Worm (Caenorhabditis elegans) whole organism, young adult: Measurements from ENCODE around the gene aagr-4.

Experiments
- C06A6.2 ChIP-seq: fragments of 200-800 bp; sonication (Bioruptor generic); conservative IDR thresholded peaks from 2 replicates; pipeline ENCODE4 v1.3.6; 2022; ENCODE audit warnings: missing genetic modification characterization, missing compliant biosample characterization
- C17E4.6 ChIP-seq: fragments of 200-800 bp; sonication (Bioruptor generic); IDR thresholded peaks from 2 replicates; pipeline ENCODE4 v1.3.6; 2022; ENCODE audit warnings: missing genetic modification reagents, missing genetic modification characterization, missing compliant biosample characterization
- D2030.7 ChIP-seq: fragments of 200-800 bp; sonication (Bioruptor generic); IDR thresholded peaks from 2 replicates; pipeline ENCODE4 v1.3.6; 2022; ENCODE audit warnings: missing genetic modification reagents, missing genetic modification characterization, missing compliant biosample characterization
- F23B12.7 ChIP-seq: sonication (generic microtip); optimal IDR thresholded peaks from 2 replicates; lab custom pipeline; 2017; ENCODE audit warnings: missing genetic modification characterization, mild to moderate bottlenecking, missing compliant biosample characterization, antibody characterized with exemption, moderate library complexity; ENCODE audit not compliant: insufficient read depth
- F33H1.4 ChIP-seq: fragments of 200-800 bp; sonication (Bioruptor generic); IDR thresholded peaks from 2 replicates; pipeline ENCODE4 v1.3.6; 2022; ENCODE audit warnings: missing genetic modification reagents, missing genetic modification characterization, missing compliant biosample characterization
- F37B4.10 ChIP-seq: fragments of 200-800 bp; sonication (Bioruptor generic); IDR thresholded peaks from 2 replicates; pipeline ENCODE4 v1.3.6; 2022; ENCODE audit warnings: missing genetic modification characterization, missing compliant biosample characterization
- F52B5.7 ChIP-seq: sonication (generic microtip); optimal IDR thresholded peaks from 2 replicates; lab custom pipeline; 2016; ENCODE audit warnings: mild to moderate bottlenecking, missing genetic modification characterization, missing compliant biosample characterization
- F55B11.4 ChIP-seq: sonication (generic microtip); optimal IDR thresholded peaks from 2 replicates; lab custom pipeline; 2016; ENCODE audit warnings: missing compliant biosample characterization, missing genetic modification characterization, borderline replicate concordance; ENCODE audit not compliant: insufficient read depth
- F57A8.1 ChIP-seq: fragments of 200-800 bp; sonication (Bioruptor generic); optimal IDR thresholded peaks from 2 replicates; lab custom pipeline; 2018; ENCODE audit warnings: mild to moderate bottlenecking, missing genetic modification characterization, moderate library complexity, missing compliant biosample characterization
- K11D2.4 ChIP-seq: fragments of 200-800 bp; sonication (Bioruptor generic); IDR thresholded peaks from 2 replicates; pipeline ENCODE4 v1.3.6; 2022; ENCODE audit warnings: missing genetic modification reagents, missing genetic modification characterization, missing compliant biosample characterization
- K12H6.12 ChIP-seq: fragments of 200-800 bp; sonication (Bioruptor generic); optimal IDR thresholded peaks from 2 replicates; lab custom pipeline; 2018; ENCODE audit warnings: mild to moderate bottlenecking, missing genetic modification characterization, missing compliant biosample characterization
- T07F8.4 ChIP-seq: sonication (generic microtip); optimal IDR thresholded peaks from 2 replicates; lab custom pipeline; 2016; ENCODE audit warnings: mild to moderate bottlenecking, missing genetic modification characterization, moderate library complexity, missing compliant biosample characterization
- Y53G8AR.9 ChIP-seq: fragments of 200-800 bp; sonication (Bioruptor generic); conservative IDR thresholded peaks from 2 replicates; pipeline ENCODE4 v1.3.6; 2022; ENCODE audit warnings: missing genetic modification reagents, missing genetic modification characterization, missing compliant biosample characterization
- ama-1 ChIP-seq, 3 experiments: fragments of 150-350 bp in 1 of 3; sonication (generic microtip) in 2 of 3; optimal IDR thresholded peaks; 2 replicates each; lab custom pipeline; 2014 to 2018; ENCODE audit warnings: missing biosample characterization in 2 of 3, missing genetic modification characterization in 2 of 3, missing genetic modification reagents in 2 of 3
- aptf-3 ChIP-seq: fragments of 200-800 bp; sonication (Bioruptor generic); IDR thresholded peaks from 2 replicates; pipeline ENCODE4 v1.3.6; 2022; ENCODE audit warnings: missing genetic modification characterization, missing compliant biosample characterization
- athp-1 ChIP-seq: sonication (generic microtip); optimal IDR thresholded peaks from 2 replicates; lab custom pipeline; 2017; ENCODE audit warnings: mild to moderate bottlenecking, missing genetic modification characterization, missing compliant biosample characterization
- attf-3 ChIP-seq: fragments of 200-800 bp; sonication (Bioruptor generic); conservative IDR thresholded peaks from 2 replicates; pipeline ENCODE4 v1.3.6; 2022; ENCODE audit warnings: missing genetic modification reagents, missing genetic modification characterization, missing compliant biosample characterization
- ccch-3 ChIP-seq: fragments of 200-800 bp; sonication (Bioruptor generic); optimal IDR thresholded peaks from 2 replicates; lab custom pipeline; 2018; ENCODE audit warnings: mild to moderate bottlenecking, missing genetic modification characterization, missing compliant biosample characterization
- cebp-1 ChIP-seq, 2 experiments: fragments of 200-800 bp in 1 of 2; sonication (Bioruptor generic) in 1 of 2; sonication (generic microtip) in 1 of 2; IDR thresholded peaks in 1 of 2; optimal IDR thresholded peaks in 1 of 2; 2 replicates each; pipeline versions ENCODE4 v1.3.6 to Lab custom; 2017 to 2022; ENCODE audit warnings: missing compliant biosample characterization in 2 of 2, missing genetic modification characterization in 2 of 2, mild to moderate bottlenecking in 1 of 2, missing genetic modification reagents in 1 of 2, moderate library complexity in 1 of 2
- ceh-100 ChIP-seq: fragments of 200-800 bp; sonication (Bioruptor generic); IDR thresholded peaks from 2 replicates; pipeline ENCODE4 v1.3.6; 2022; ENCODE audit warnings: missing genetic modification reagents, missing genetic modification characterization, missing compliant biosample characterization
- ceh-40 ChIP-seq: fragments of 200-800 bp; sonication (Bioruptor generic); IDR thresholded peaks from 2 replicates; pipeline ENCODE4 v1.3.6; 2022; ENCODE audit warnings: missing genetic modification characterization, missing compliant biosample characterization
- ceh-91 ChIP-seq: fragments of 200-800 bp; sonication (Bioruptor generic); IDR thresholded peaks from 2 replicates; pipeline ENCODE4 v1.3.6; 2022; ENCODE audit warnings: missing genetic modification reagents, missing genetic modification characterization, missing compliant biosample characterization
- dox-1 ChIP-seq: fragments of 200-800 bp; sonication (Bioruptor generic); IDR thresholded peaks from 2 replicates; pipeline ENCODE4 v1.3.6; 2022; ENCODE audit warnings: missing genetic modification reagents, missing genetic modification characterization, missing compliant biosample characterization
- dpff-1 ChIP-seq: sonication (generic microtip); optimal IDR thresholded peaks from 2 replicates; lab custom pipeline; 2017; ENCODE audit warnings: mild to moderate bottlenecking, missing genetic modification characterization, missing compliant biosample characterization
- dpl-1 ChIP-seq: fragments of 150-350 bp; optimal IDR thresholded peaks from 2 replicates; lab custom pipeline; 2014; ENCODE audit warnings: missing biosample characterization, missing genetic modification reagents, missing genetic modification characterization
- egl-44 ChIP-seq: fragments of 200-800 bp; sonication (Bioruptor generic); IDR thresholded peaks from 2 replicates; pipeline ENCODE4 v1.3.6; 2022; ENCODE audit warnings: missing genetic modification reagents, missing genetic modification characterization, missing compliant biosample characterization
- egrh-3 ChIP-seq: fragments of 200-800 bp; sonication (Bioruptor generic); IDR thresholded peaks from 2 replicates; pipeline ENCODE4 v1.3.6; 2022; ENCODE audit warnings: missing genetic modification reagents, missing genetic modification characterization, missing compliant biosample characterization
- ekl-4 ChIP-seq: fragments of 200-800 bp; sonication (Bioruptor generic); IDR thresholded peaks from 2 replicates; pipeline ENCODE4 v1.3.6; 2022; ENCODE audit warnings: missing genetic modification reagents, missing genetic modification characterization, missing compliant biosample characterization
- hlh-12 ChIP-seq: sonication (generic microtip); optimal IDR thresholded peaks from 2 replicates; lab custom pipeline; 2016; ENCODE audit warnings: missing genetic modification characterization, missing compliant biosample characterization
- hsf-1 ChIP-seq: fragments of 200-800 bp; sonication (Bioruptor generic); IDR thresholded peaks from 2 replicates; pipeline ENCODE4 v1.3.6; 2022; ENCODE audit warnings: missing genetic modification reagents, missing genetic modification characterization, missing compliant biosample characterization
- let-526 ChIP-seq: fragments of 200-800 bp; sonication (Bioruptor generic); IDR thresholded peaks from 2 replicates; pipeline ENCODE4 v1.3.6; 2022; ENCODE audit warnings: missing genetic modification reagents, missing genetic modification characterization, missing compliant biosample characterization
- let-607 ChIP-seq, 2 experiments: fragments of 200-800 bp in 1 of 2; sonication (Bioruptor generic) in 1 of 2; sonication (generic microtip) in 1 of 2; optimal IDR thresholded peaks; 2 replicates each; lab custom pipeline; 2016 to 2018; ENCODE audit warnings: mild to moderate bottlenecking in 2 of 2, missing compliant biosample characterization in 2 of 2, missing genetic modification characterization in 2 of 2, moderate library complexity in 2 of 2, missing genotype in 1 of 2
- lin-26 ChIP-seq: fragments of 200-800 bp; sonication (Bioruptor generic); IDR thresholded peaks from 2 replicates; pipeline ENCODE4 v1.3.6; 2022; ENCODE audit warnings: missing genetic modification reagents, missing genetic modification characterization, missing compliant biosample characterization
- mcd-1 ChIP-seq: fragments of 200-800 bp; sonication (Bioruptor generic); IDR thresholded peaks from 2 replicates; pipeline ENCODE4 v1.3.6; 2022; ENCODE audit warnings: missing genetic modification reagents, missing genetic modification characterization, missing compliant biosample characterization
- nfya-1 ChIP-seq: sonication (generic microtip); optimal IDR thresholded peaks from 2 replicates; lab custom pipeline; 2017; ENCODE audit warnings: antibody characterized with exemption, missing compliant biosample characterization, missing genetic modification characterization, borderline replicate concordance; ENCODE audit not compliant: insufficient read depth
- pha-4 ChIP-seq: fragments of 150-350 bp; sonication (generic microtip); optimal IDR thresholded peaks from 2 replicates; lab custom pipeline; 2014; ENCODE audit warnings: missing biosample characterization, missing genetic modification reagents, missing genetic modification characterization
- repo-1 ChIP-seq: sonication (generic microtip); optimal IDR thresholded peaks from 2 replicates; lab custom pipeline; 2017; ENCODE audit warnings: mild to moderate bottlenecking, missing genetic modification characterization, missing compliant biosample characterization
- rpc-1 ChIP-seq, 2 experiments: fragments of 150-350 bp in 1 of 2; sonication (generic microtip) in 1 of 2; optimal IDR thresholded peaks; 2 replicates each; lab custom pipeline; 2014 to 2018; ENCODE audit warnings: missing biosample characterization in 1 of 2, missing genetic modification characterization in 1 of 2, missing genetic modification reagents in 1 of 2, missing genotype in 1 of 2
- sea-2 ChIP-seq: fragments of 200-800 bp; sonication (Bioruptor generic); IDR thresholded peaks from 2 replicates; pipeline ENCODE4 v1.3.6; 2022; ENCODE audit warnings: missing genetic modification characterization, missing compliant biosample characterization
- snpc-3.4 ChIP-seq: sonication (generic microtip); optimal IDR thresholded peaks from 2 replicates; lab custom pipeline; 2017; ENCODE audit warnings: missing genetic modification characterization, mild to moderate bottlenecking, missing compliant biosample characterization, antibody characterized with exemption, moderate library complexity, missing genotype, missing genetic modification reagents
- somi-1 ChIP-seq: fragments of 200-800 bp; sonication (Bioruptor generic); optimal IDR thresholded peaks from 2 replicates; lab custom pipeline; 2018; ENCODE audit warnings: mild to moderate bottlenecking, missing genetic modification characterization, missing compliant biosample characterization
- unc-130 ChIP-seq: sonication (generic microtip); optimal IDR thresholded peaks from 2 replicates; lab custom pipeline; 2016; ENCODE audit warnings: missing genetic modification reagents, missing genetic modification characterization, missing compliant biosample characterization
- zim-3 ChIP-seq: sonication (generic microtip); optimal IDR thresholded peaks from 2 replicates; lab custom pipeline; 2017; ENCODE audit warnings: mild to moderate bottlenecking, missing genetic modification characterization, moderate library complexity, missing compliant biosample characterization
- ztf-18 ChIP-seq: sonication (generic microtip); optimal IDR thresholded peaks from 2 replicates; lab custom pipeline; 2016; ENCODE audit warnings: missing genotype, mild to moderate bottlenecking, missing genetic modification characterization, missing compliant biosample characterization
- ztf-22 ChIP-seq: fragments of 200-800 bp; sonication (Bioruptor generic); optimal IDR thresholded peaks from 2 replicates; lab custom pipeline; 2018; ENCODE audit warnings: mild to moderate bottlenecking, missing genetic modification characterization, moderate library complexity, missing compliant biosample characterization
- ztf-3 ChIP-seq: fragments of 200-800 bp; sonication (Bioruptor generic); optimal IDR thresholded peaks from 2 replicates; lab custom pipeline; 2018; ENCODE audit warnings: mild to moderate bottlenecking, missing genetic modification characterization, missing compliant biosample characterization

aagr-4 gene

DNA sequence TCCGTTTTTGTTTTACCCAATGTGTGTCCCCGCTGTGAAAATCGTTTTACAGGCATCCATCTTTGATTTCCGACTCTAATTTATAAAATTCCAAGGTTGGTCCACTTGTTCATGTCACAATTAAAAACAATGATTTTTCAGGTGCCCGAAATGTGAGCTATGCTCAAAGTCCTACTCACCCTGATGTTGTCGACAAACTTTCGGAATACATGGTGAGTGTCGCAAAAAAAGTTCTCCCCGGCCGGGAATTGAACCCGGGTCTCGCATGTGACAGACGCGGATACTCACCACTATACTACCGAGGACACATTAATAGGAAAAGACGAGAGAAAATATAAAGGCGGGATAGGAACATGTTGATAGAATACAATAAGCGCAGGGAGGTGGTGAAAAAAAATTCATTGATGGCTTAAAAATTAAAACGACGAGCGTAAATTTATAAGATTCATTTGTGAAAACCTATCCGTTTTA, 29.2 kb downstream of the aagr-4 start, which contains the start of gene egl-17 (continued):
- TF ChIP-seq F23B12.7 (tag; lab: Kevin White, UChicago) = peak; percentile 78
- TF ChIP-seq ceh-91 (GFP tag; lab: Robert Waterston, UW) = peak; percentile 54
- TF ChIP-seq snpc-3.4 (tag; lab: Kevin White, UChicago) = peak; percentile 73
- TF ChIP-seq egrh-3 = no peak
- TF ChIP-seq ama-1 (optimal IDR thresholded peaks at IDR 0.05; lab: Kevin White, UChicago) = no peak
- TF ChIP-seq ama-1 (GFP tag; optimal IDR thresholded peaks at IDR 0.05; lab: Kevin White, UChicago) = peak; percentile 92 to 96
- peak; percentile 58 for TF ChIP-seq unc-130 (GFP tag; lab: Kevin White, UChicago)
- TF ChIP-seq ztf-22 (GFP tag; lab: Kevin White, UChicago) = peak; percentile 52
- peak; percentile 98 for TF ChIP-seq rpc-1 (optimal IDR thresholded peaks at IDR 0.05; lab: Kevin White, UChicago)
- peak; percentile 99 for TF ChIP-seq rpc-1 (tag; optimal IDR thresholded peaks at IDR 0.05; lab: Kevin White, UChicago)
- TF ChIP-seq D2030.7 (GFP tag; lab: Robert Waterston, UW) = peak; percentile 78
- peak; percentile 84 for TF ChIP-seq zim-3 (tag; lab: Kevin White, UChicago)
- TF ChIP-seq ccch-3 (GFP tag; lab: Kevin White, UChicago) = peak; percentile 88
- peak; percentile 89 for TF ChIP-seq aptf-3 (GFP tag; lab: Robert Waterston, UW)
- peak; percentile 83 for TF ChIP-seq Y53G8AR.9
- peak; percentile 87 for TF ChIP-seq athp-1 (tag; lab: Kevin White, UChicago)
- peak; percentile 66 for TF ChIP-seq K11D2.4
- TF ChIP-seq hsf-1 (GFP tag; lab: Robert Waterston, UW) = peak; percentile 42; the same call in 1 of the 2 replicates
- peak; percentile 86 for TF ChIP-seq F52B5.7 (tag; lab: Kevin White, UChicago)
- TF ChIP-seq mcd-1 (GFP tag; lab: Robert Waterston, UW) = peak; percentile 68
- TF ChIP-seq C06A6.2 = peak; percentile 71
- TF ChIP-seq dpff-1 = no peak
- TF ChIP-seq F57A8.1 = peak; percentile 72
- TF ChIP-seq ekl-4 (GFP tag; lab: Robert Waterston, UW) = peak; percentile 79; the same call in 1 of the 2 replicates
- TF ChIP-seq repo-1 (tag; lab: Kevin White, UChicago) = peak; percentile 83
- peak; percentile 80 for TF ChIP-seq somi-1 (GFP tag; lab: Kevin White, UChicago)
- TF ChIP-seq ceh-40 (GFP tag; lab: Robert Waterston, UW) = peak; percentile 88
- TF ChIP-seq ceh-100 (GFP tag; lab: Robert Waterston, UW) = peak; percentile 67; the same call in 1 of the 2 replicates
- TF ChIP-seq let-526 = 0 out of 2 replicates have a peak, but pooled peaks have one; percentile 15
- TF ChIP-seq sea-2 (GFP tag; lab: Robert Waterston, UW) = no peak
- peak; percentile 90 for TF ChIP-seq dox-1 (GFP tag; lab: Robert Waterston, UW)
- peak; percentile 64; the same call in 1 of the 2 replicates for TF ChIP-seq C17E4.6 (GFP tag; lab: Robert Waterston, UW)
- no peak for TF ChIP-seq F37B4.10
- TF ChIP-seq pha-4 (tag; lab: Kevin White, UChicago) = no peak
- TF ChIP-seq dpl-1 (GFP tag; lab: Kevin White, UChicago) = no peak
- TF ChIP-seq nfya-1 = no peak
- peak; percentile 79 for TF ChIP-seq hlh-12
- peak; percentile 44; the same call in 1 of the 2 replicates for TF ChIP-seq attf-3 (GFP tag; lab: Robert Waterston, UW)
- peak; percentile 72 for TF ChIP-seq ztf-18 (tag; lab: Kevin White, UChicago)
- TF ChIP-seq lin-26 (GFP tag; lab: Robert Waterston, UW) = peak; percentile 94
- peak; percentile 69 for TF ChIP-seq K12H6.12
- peak; percentile 88 for TF ChIP-seq egl-44 (GFP tag; lab: Robert Waterston, UW)
- peak; percentile 68 for TF ChIP-seq ztf-3 (GFP tag; lab: Kevin White, UChicago)
- peak; percentile 64 to 69 for TF ChIP-seq let-607 (tag; optimal IDR thresholded peaks at IDR 0.05; lab: Kevin White, UChicago)
- TF ChIP-seq F55B11.4 (tag; lab: Kevin White, UChicago) = no peak
- TF ChIP-seq F33H1.4 = 0 out of 2 replicates have a peak, but pooled peaks have one; percentile 11
- TF ChIP-seq T07F8.4 (tag; lab: Kevin White, UChicago) = peak; percentile 77
- TF ChIP-seq cebp-1 (GFP tag; IDR thresholded peaks at IDR 0.05; lab: Robert Waterston, UW) = no peak
- peak; percentile 82 for TF ChIP-seq cebp-1 (tag; optimal IDR thresholded peaks at IDR 0.05; lab: Kevin White, UChicago)
